Worm (Caenorhabditis elegans) whole organism, young adult: ENCODE data around the gene R07B7.9.

Source experiments
- B0035.1 ChIP-seq: sonication (generic microtip); optimal IDR thresholded peaks from 2 replicates; lab custom pipeline; 2016; ENCODE audit warnings: missing genetic modification characterization, mild to moderate bottlenecking, missing compliant biosample characterization, missing genotype, missing genetic modification reagents
- D2030.7 ChIP-seq: fragments of 200-800 bp; sonication (Bioruptor generic); IDR thresholded peaks from 2 replicates; pipeline ENCODE4 v1.3.6; 2022; ENCODE audit warnings: missing genetic modification reagents, missing genetic modification characterization, missing compliant biosample characterization
- F10E7.11 ChIP-seq: sonication (generic microtip); optimal IDR thresholded peaks from 2 replicates; lab custom pipeline; 2017; ENCODE audit warnings: mild to moderate bottlenecking, missing genetic modification characterization, moderate library complexity, missing compliant biosample characterization
- F33H1.4 ChIP-seq: fragments of 200-800 bp; sonication (Bioruptor generic); IDR thresholded peaks from 2 replicates; pipeline ENCODE4 v1.3.6; 2022; ENCODE audit warnings: missing genetic modification reagents, missing genetic modification characterization, missing compliant biosample characterization
- Y56A3A.18 ChIP-seq: fragments of 200-800 bp; sonication (Bioruptor generic); IDR thresholded peaks from 2 replicates; pipeline ENCODE4 v1.3.6; 2022; ENCODE audit warnings: missing genetic modification reagents, missing genetic modification characterization, missing compliant biosample characterization
- Y67H2A.10 ChIP-seq: fragments of 200-800 bp; sonication (Bioruptor generic); conservative IDR thresholded peaks from 2 replicates; pipeline ENCODE4 v1.3.6; 2022; ENCODE audit warnings: missing genetic modification reagents, missing genetic modification characterization, missing compliant biosample characterization
- Y79H2A.3 ChIP-seq: fragments of 200-800 bp; sonication (Bioruptor generic); conservative IDR thresholded peaks from 2 replicates; pipeline ENCODE4 v1.3.6; 2022; ENCODE audit warnings: missing genetic modification reagents, missing genetic modification characterization, missing compliant biosample characterization
- ama-1 ChIP-seq, 3 experiments: fragments of 150-350 bp in 1 of 3; sonication (generic microtip) in 2 of 3; optimal IDR thresholded peaks; 2 replicates each; lab custom pipeline; 2014 to 2018; ENCODE audit warnings: missing biosample characterization in 2 of 3, missing genetic modification characterization in 2 of 3, missing genetic modification reagents in 2 of 3
- aptf-3 ChIP-seq: fragments of 200-800 bp; sonication (Bioruptor generic); IDR thresholded peaks from 2 replicates; pipeline ENCODE4 v1.3.6; 2022; ENCODE audit warnings: missing genetic modification characterization, missing compliant biosample characterization
- attf-3 ChIP-seq: fragments of 200-800 bp; sonication (Bioruptor generic); conservative IDR thresholded peaks from 2 replicates; pipeline ENCODE4 v1.3.6; 2022; ENCODE audit warnings: missing genetic modification reagents, missing genetic modification characterization, missing compliant biosample characterization
- bed-1 ChIP-seq: fragments of 200-800 bp; sonication (Bioruptor generic); IDR thresholded peaks from 2 replicates; pipeline ENCODE4 v1.3.6; 2022; ENCODE audit warnings: missing genetic modification reagents, missing genetic modification characterization, missing compliant biosample characterization
- cebp-2 ChIP-seq: fragments of 200-800 bp; sonication (Bioruptor generic); IDR thresholded peaks from 2 replicates; pipeline ENCODE4 v1.3.6; 2022; ENCODE audit warnings: missing genetic modification characterization, missing compliant biosample characterization
- ceh-100 ChIP-seq: fragments of 200-800 bp; sonication (Bioruptor generic); IDR thresholded peaks from 2 replicates; pipeline ENCODE4 v1.3.6; 2022; ENCODE audit warnings: missing genetic modification reagents, missing genetic modification characterization, missing compliant biosample characterization
- ceh-79 ChIP-seq: sonication (generic microtip); optimal IDR thresholded peaks from 2 replicates; lab custom pipeline; 2017; ENCODE audit warnings: mild to moderate bottlenecking, missing genetic modification characterization, missing compliant biosample characterization
- die-1 ChIP-seq: sonication (generic microtip); optimal IDR thresholded peaks from 2 replicates; lab custom pipeline; 2016; ENCODE audit warnings: missing genotype, mild to moderate bottlenecking, missing genetic modification characterization, missing compliant biosample characterization
- dox-1 ChIP-seq: fragments of 200-800 bp; sonication (Bioruptor generic); IDR thresholded peaks from 2 replicates; pipeline ENCODE4 v1.3.6; 2022; ENCODE audit warnings: missing genetic modification reagents, missing genetic modification characterization, missing compliant biosample characterization
- dpl-1 ChIP-seq: fragments of 150-350 bp; optimal IDR thresholded peaks from 2 replicates; lab custom pipeline; 2014; ENCODE audit warnings: missing biosample characterization, missing genetic modification reagents, missing genetic modification characterization
- egrh-3 ChIP-seq: fragments of 200-800 bp; sonication (Bioruptor generic); IDR thresholded peaks from 2 replicates; pipeline ENCODE4 v1.3.6; 2022; ENCODE audit warnings: missing genetic modification reagents, missing genetic modification characterization, missing compliant biosample characterization
- gei-17 ChIP-seq: fragments of 200-800 bp; sonication (Bioruptor generic); optimal IDR thresholded peaks from 2 replicates; lab custom pipeline; 2018; ENCODE audit warnings: mild to moderate bottlenecking, missing genetic modification characterization, missing compliant biosample characterization
- hrde-1 ChIP-seq: sonication (generic microtip); optimal IDR thresholded peaks from 2 replicates; lab custom pipeline; 2016; ENCODE audit warnings: missing genetic modification characterization, mild to moderate bottlenecking, missing compliant biosample characterization, moderate library complexity, missing genotype, missing genetic modification reagents, borderline replicate concordance
- lag-1 ChIP-seq: fragments of 200-800 bp; sonication (Bioruptor generic); IDR thresholded peaks from 2 replicates; pipeline ENCODE4 v1.3.6; 2022; ENCODE audit warnings: missing genetic modification reagents, missing genetic modification characterization, missing compliant biosample characterization
- let-526 ChIP-seq: fragments of 200-800 bp; sonication (Bioruptor generic); IDR thresholded peaks from 2 replicates; pipeline ENCODE4 v1.3.6; 2022; ENCODE audit warnings: missing genetic modification reagents, missing genetic modification characterization, missing compliant biosample characterization
- lir-1 ChIP-seq: fragments of 200-800 bp; sonication (Bioruptor generic); conservative IDR thresholded peaks from 2 replicates; pipeline ENCODE4 v1.3.6; 2022; ENCODE audit warnings: missing genetic modification reagents, missing genetic modification characterization, missing compliant biosample characterization
- lsl-1 ChIP-seq: fragments of 200-800 bp; sonication (Bioruptor generic); optimal IDR thresholded peaks from 2 replicates; lab custom pipeline; 2018; ENCODE audit warnings: mild to moderate bottlenecking, missing genetic modification characterization, moderate library complexity, missing compliant biosample characterization
- madf-3 ChIP-seq: fragments of 200-800 bp; sonication (Bioruptor generic); IDR thresholded peaks from 2 replicates; pipeline ENCODE4 v1.3.6; 2022; ENCODE audit warnings: missing genetic modification reagents, missing genetic modification characterization, missing compliant biosample characterization
- mcd-1 ChIP-seq: fragments of 200-800 bp; sonication (Bioruptor generic); IDR thresholded peaks from 2 replicates; pipeline ENCODE4 v1.3.6; 2022; ENCODE audit warnings: missing genetic modification reagents, missing genetic modification characterization, missing compliant biosample characterization
- nfya-2 ChIP-seq: fragments of 200-800 bp; sonication (Bioruptor generic); IDR thresholded peaks from 2 replicates; pipeline ENCODE4 v1.3.6; 2022; ENCODE audit warnings: missing genetic modification reagents, missing genetic modification characterization, missing compliant biosample characterization
- nfyb-1 ChIP-seq: fragments of 200-800 bp; sonication (Bioruptor generic); IDR thresholded peaks from 2 replicates; pipeline ENCODE4 v1.3.6; 2022; ENCODE audit warnings: missing genetic modification reagents, missing genetic modification characterization, missing compliant biosample characterization
- pbrm-1 ChIP-seq: fragments of 200-800 bp; sonication (Bioruptor generic); IDR thresholded peaks from 2 replicates; pipeline ENCODE4 v1.3.6; 2022; ENCODE audit warnings: missing genetic modification reagents, missing genetic modification characterization, missing compliant biosample characterization
- pha-4 ChIP-seq: fragments of 150-350 bp; sonication (generic microtip); optimal IDR thresholded peaks from 2 replicates; lab custom pipeline; 2014; ENCODE audit warnings: missing biosample characterization, missing genetic modification reagents, missing genetic modification characterization
- rcor-1 ChIP-seq: fragments of 200-800 bp; sonication (Bioruptor generic); IDR thresholded peaks from 2 replicates; pipeline ENCODE4 v1.3.6; 2022; ENCODE audit warnings: missing genetic modification reagents, missing genetic modification characterization, missing compliant biosample characterization
- sdz-38 ChIP-seq: sonication (generic microtip); optimal IDR thresholded peaks from 2 replicates; lab custom pipeline; 2016; ENCODE audit warnings: missing genotype, missing genetic modification characterization, missing compliant biosample characterization
- snpc-3.4 ChIP-seq: sonication (generic microtip); optimal IDR thresholded peaks from 2 replicates; lab custom pipeline; 2017; ENCODE audit warnings: missing genetic modification characterization, mild to moderate bottlenecking, missing compliant biosample characterization, antibody characterized with exemption, moderate library complexity, missing genotype, missing genetic modification reagents
- somi-1 ChIP-seq: fragments of 200-800 bp; sonication (Bioruptor generic); optimal IDR thresholded peaks from 2 replicates; lab custom pipeline; 2018; ENCODE audit warnings: mild to moderate bottlenecking, missing genetic modification characterization, missing compliant biosample characterization
- sptf-2 ChIP-seq: fragments of 200-800 bp; sonication (Bioruptor generic); optimal IDR thresholded peaks from 2 replicates; lab custom pipeline; 2018; ENCODE audit warnings: mild to moderate bottlenecking, missing genetic modification characterization, missing compliant biosample characterization
- tbp1 ChIP-seq: fragments of 200-800 bp; sonication (Bioruptor generic); optimal IDR thresholded peaks from 2 replicates; lab custom pipeline; 2018; ENCODE audit warnings: mild to moderate bottlenecking, missing genetic modification characterization, missing compliant biosample characterization
- unc-62 ChIP-seq: fragments of 150-350 bp; optimal IDR thresholded peaks from 2 replicates; lab custom pipeline; 2014; ENCODE audit warnings: missing biosample characterization, missing genetic modification reagents, missing genetic modification characterization
- zfh-2 ChIP-seq: fragments of 200-800 bp; sonication (Bioruptor generic); conservative IDR thresholded peaks from 2 replicates; pipeline ENCODE4 v1.3.6; 2022; ENCODE audit warnings: missing genetic modification reagents, missing genetic modification characterization, missing compliant biosample characterization
- ztf-18 ChIP-seq: sonication (generic microtip); optimal IDR thresholded peaks from 2 replicates; lab custom pipeline; 2016; ENCODE audit warnings: missing genotype, mild to moderate bottlenecking, missing genetic modification characterization, missing compliant biosample characterization
- ztf-25 ChIP-seq: fragments of 200-800 bp; sonication (Bioruptor generic); IDR thresholded peaks from 2 replicates; pipeline ENCODE4 v1.3.6; 2022; ENCODE audit warnings: missing genetic modification reagents, missing genetic modification characterization, missing compliant biosample characterization
- ztf-26 ChIP-seq: sonication (generic microtip); optimal IDR thresholded peaks from 2 replicates; lab custom pipeline; 2017; ENCODE audit warnings: missing genetic modification characterization, missing compliant biosample characterization

Gene R07B7.9

ce11 chrV:12039755-12040154 is 40.4 kb downstream of the R07B7.9 start:
- no peak for TF ChIP-seq ztf-26
- TF ChIP-seq snpc-3.4 (tag; lab: Kevin White, UChicago), result no peak
- TF ChIP-seq dpl-1, result no peak
- 0 out of 2 replicates have a peak, but pooled peaks have one; percentile 25 for TF ChIP-seq nfyb-1 (GFP tag; lab: Robert Waterston, UW)
- TF ChIP-seq cebp-2 (GFP tag; lab: Robert Waterston, UW), result 0 out of 2 replicates have a peak, but pooled peaks have one; percentile 40
- TF ChIP-seq mcd-1 (GFP tag; lab: Robert Waterston, UW), result 0 out of 2 replicates have a peak, but pooled peaks have one; percentile 23
- peak; percentile 84 for TF ChIP-seq zfh-2

ce11 chrV:12038783-12039182 is 41.4 kb downstream of the R07B7.9 start:
- TF ChIP-seq sptf-2 (GFP tag; lab: Kevin White, UChicago) (peak; percentile 60), ztf-18 (tag; lab: Kevin White, UChicago) (peak; percentile 20), ama-1 (optimal IDR thresholded peaks at IDR 0.05; lab: Kevin White, UChicago) (peak; percentile 57), ama-1 (GFP tag; optimal IDR thresholded peaks at IDR 0.05; lab: Kevin White, UChicago) (no peak), egrh-3 (peak; percentile 63; the same call in 1 of the 2 replicates), gei-17 (GFP tag; lab: Kevin White, UChicago) (no peak), aptf-3 (no peak), mcd-1 (GFP tag; lab: Robert Waterston, UW) (peak; percentile 42), lir-1 (GFP tag; lab: Robert Waterston, UW) (no peak), rcor-1 (0 out of 2 replicates have a peak, but pooled peaks have one; percentile 25), hrde-1 (tag; lab: Kevin White, UChicago) (no peak), zfh-2 (peak; percentile 95)

ce11 chrV:12038317-12038716 is 41.9 kb downstream of the R07B7.9 start:
- TF ChIP-seq pbrm-1 (GFP tag; lab: Robert Waterston, UW) (no peak), bed-1 (no peak), Y56A3A.18 (GFP tag; lab: Robert Waterston, UW) (no peak), nfya-2 (GFP tag; lab: Robert Waterston, UW) (no peak), F10E7.11 (tag; lab: Kevin White, UChicago) (no peak), ceh-79 (tag; lab: Kevin White, UChicago) (no peak), ceh-100 (no peak), unc-62 (no peak), Y79H2A.3 (no peak), aptf-3 (no peak)

ce11 chrV:12037889-12038288 is 42.3 kb downstream of the R07B7.9 start:
- no peak for TF ChIP-seq somi-1
- TF ChIP-seq nfyb-1 (GFP tag; lab: Robert Waterston, UW), result no peak
- TF ChIP-seq lir-1 (GFP tag; lab: Robert Waterston, UW), result no peak
- no peak for TF ChIP-seq bed-1
- TF ChIP-seq attf-3 (GFP tag; lab: Robert Waterston, UW), result no peak

- TF ChIP-seq B0035.1 (no peak), madf-3 (GFP tag; lab: Robert Waterston, UW) (peak; percentile 44; the same call in 1 of the 2 replicates)
These were observed 44.0 kb downstream of the R07B7.9 start for ce11 chrV:12036129-12036528.

ce11 chrV:12033841-12034240 is 46.3 kb downstream of the R07B7.9 start:
- TF ChIP-seq dox-1 (GFP tag; lab: Robert Waterston, UW) (no peak), Y79H2A.3 (no peak), pha-4 (tag; lab: Kevin White, UChicago) (no peak), die-1 (no peak), let-526 (GFP tag; lab: Robert Waterston, UW) (no peak), ztf-25 (GFP tag; lab: Robert Waterston, UW) (no peak), tbp1 (GFP tag; lab: Kevin White, UChicago) (no peak), F33H1.4 (GFP tag; lab: Robert Waterston, UW) (no peak), lsl-1 (no peak), lag-1 (GFP tag; lab: Robert Waterston, UW) (no peak), D2030.7 (GFP tag; lab: Robert Waterston, UW) (no peak), sdz-38 (no peak), Y67H2A.10 (GFP tag; lab: Robert Waterston, UW) (no peak), ztf-18 (tag; lab: Kevin White, UChicago) (no peak)
